Fruit fly (Drosophila melanogaster) whole organism, pupa: ENCODE results near the gene Argk2.

Experiments
- CG10348 ChIP-seq: fragments of 200-800 bp; sonication (Bioruptor generic); IDR thresholded peaks from 2 replicates; pipeline ENCODE4 v1.3.6; 2022; ENCODE audit warnings: missing biosample characterization, missing genetic modification characterization
- CG12605 ChIP-seq: fragments of 200-800 bp; sonication (Bioruptor generic); IDR thresholded peaks from 2 replicates; pipeline ENCODE4 v1.3.6; 2022; ENCODE audit warnings: missing biosample characterization, missing genetic modification characterization
- CG15710 ChIP-seq: fragments of 200-800 bp; sonication (Bioruptor generic); optimal IDR thresholded peaks from 2 replicates; lab custom pipeline; 2018; ENCODE audit warnings: missing biosample characterization, mild to moderate bottlenecking, missing genetic modification characterization, moderate library complexity
- CG34367 ChIP-seq: fragments of 200-800 bp; sonication (Bioruptor generic); optimal IDR thresholded peaks from 2 replicates; lab custom pipeline; 2018; ENCODE audit warnings: missing biosample characterization, mild to moderate bottlenecking, missing genetic modification characterization
- CG8159 ChIP-seq: fragments of 200-800 bp; sonication (Bioruptor generic); optimal IDR thresholded peaks from 3 replicates; lab custom pipeline; 2018; ENCODE audit warnings: missing biosample characterization, mild to moderate bottlenecking, missing genetic modification characterization, moderate library complexity
- CG9948 ChIP-seq: fragments of 200-800 bp; sonication (Bioruptor generic); optimal IDR thresholded peaks from 2 replicates; lab custom pipeline; 2018; ENCODE audit warnings: missing biosample characterization, mild to moderate bottlenecking, missing genetic modification characterization, moderate library complexity
- EcR ChIP-seq: fragments of 200-800 bp; sonication (Bioruptor generic); optimal IDR thresholded peaks from 3 replicates; lab custom pipeline; 2019; ENCODE audit warnings: missing biosample characterization, missing genetic modification characterization, mild to moderate bottlenecking, moderate library complexity, missing genetic modification reagents
- Ets98B ChIP-seq: fragments of 200-800 bp; sonication (Bioruptor generic); IDR thresholded peaks from 2 replicates; pipeline ENCODE4 v1.3.6; 2022; ENCODE audit warnings: missing biosample characterization, missing genetic modification characterization
- Pif1A ChIP-seq: fragments of 200-800 bp; sonication (Bioruptor generic); optimal IDR thresholded peaks from 3 replicates; lab custom pipeline; 2016; ENCODE audit warnings: missing biosample characterization, missing genetic modification characterization
- Pif1B ChIP-seq: fragments of 200-800 bp; sonication (Bioruptor generic); optimal IDR thresholded peaks from 3 replicates; lab custom pipeline; 2016; ENCODE audit warnings: missing biosample characterization, missing genetic modification characterization
- gl ChIP-seq: fragments of 200-800 bp; sonication (Bioruptor generic); optimal IDR thresholded peaks from 2 replicates; lab custom pipeline; 2018; ENCODE audit warnings: missing biosample characterization, mild to moderate bottlenecking, missing genetic modification characterization
- rn ChIP-seq: fragments of 200-800 bp; sonication (Bioruptor generic); IDR thresholded peaks from 2 replicates; pipeline ENCODE4 v1.3.6; 2022; ENCODE audit warnings: missing biosample characterization, missing genetic modification characterization

DNA sequence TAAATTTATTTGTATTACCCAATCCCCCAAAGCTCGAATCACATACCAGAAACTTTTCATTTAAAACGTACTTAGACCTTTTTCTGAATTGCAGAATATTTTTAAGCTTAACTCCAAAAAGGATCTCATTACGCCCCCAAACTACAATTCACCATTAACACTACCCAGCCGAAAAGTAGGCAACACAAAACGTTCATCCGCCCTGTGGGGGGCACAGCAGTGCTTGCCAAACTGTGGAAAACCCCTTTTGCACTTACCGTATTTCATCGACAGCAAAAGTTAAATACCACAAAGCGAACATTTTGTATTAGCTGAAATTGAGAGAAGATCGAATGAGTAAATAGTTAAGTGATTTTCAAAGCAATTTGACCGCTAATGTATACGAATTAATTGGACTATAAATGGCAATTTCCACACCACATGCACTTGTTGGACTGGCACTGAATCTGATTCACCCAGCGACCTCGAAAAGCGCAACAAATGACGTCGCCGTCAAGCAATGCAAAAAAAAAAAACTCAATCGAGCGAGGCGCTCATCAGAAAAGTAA lies 17.0 kb downstream of the Argk2 start:
- TF ChIP-seq CG34367 (tag; lab: Kevin White, UChicago) = no peak
- TF ChIP-seq Pif1B (GFP tag; lab: Kevin White, UChicago) = no peak
- TF ChIP-seq Pif1A = no peak
- TF ChIP-seq CG15710 (tag; lab: Kevin White, UChicago) = no peak
- no peak for TF ChIP-seq CG12605 (GFP tag; lab: Robert Waterston, UW)
- TF ChIP-seq Ets98B (GFP tag; lab: Robert Waterston, UW) = peak; percentile 9; the same call in 1 of the 2 replicates
- TF ChIP-seq gl (tag; lab: Kevin White, UChicago) = no peak
- no peak for TF ChIP-seq CG8159 (tag; lab: Kevin White, UChicago)
- no peak for TF ChIP-seq CG10348 (GFP tag; lab: Robert Waterston, UW)
- no peak for TF ChIP-seq CG9948 (tag; lab: Kevin White, UChicago)
- no peak for TF ChIP-seq EcR (GFP tag; lab: Kevin White, UChicago)
- TF ChIP-seq rn (GFP tag; lab: Robert Waterston, UW) = no peak
